Fruit fly (Drosophila melanogaster): Measurements from ENCODE around the gene p38c.

The p38c gene

dm6 chr3R:24150103-24150502 is at the start of gene p38c:
p38c (minus strand) TSS chr3R:24150203.
- TF ChIP-seq noc (tag; optimal IDR thresholded peaks at IDR 0.05) = no peak

dm6 chr3R:24193373-24193879 is 43.4 kb upstream of the p38c start, which contains the start of the genes SMC6 and CG6204:
SMC6 (minus strand) TSS chr3R:24193423.
CG6204 (plus strand) TSS chr3R:24193832.
- TF ChIP-seq noc (tag; optimal IDR thresholded peaks at IDR 0.05) = peak; percentile 95

dm6 chr3R:24188619-24189018 is 38.6 kb upstream of the p38c start, which contains the start of gene CG5515:
CG5515 (minus strand) TSS chr3R:24188896.
- TF ChIP-seq noc (tag; optimal IDR thresholded peaks at IDR 0.05) = no peak

dm6 chr3R:24186188-24186587 is 36.2 kb upstream of the p38c start, which contains the start of gene mora:
mora (plus strand) TSS chr3R:24186359.
- no peak for TF ChIP-seq noc (tag; optimal IDR thresholded peaks at IDR 0.05)

- TF ChIP-seq noc (tag; optimal IDR thresholded peaks at IDR 0.05) = no peak
These were observed 22.4 kb upstream of the p38c start, which contains the start of gene CG13606 for dm6 chr3R:24172379-24172778. CG13606 (plus strand) TSS chr3R:24172628.

dm6 chr3R:24169362-24169761 is 19.4 kb upstream of the p38c start, which contains the start of gene CG5510:
CG5510 (minus strand) TSS chr3R:24169562.
- TF ChIP-seq noc (tag; optimal IDR thresholded peaks at IDR 0.05) = no peak

- peak; percentile 69 for TF ChIP-seq noc (tag; optimal IDR thresholded peaks at IDR 0.05)
These were observed 13.6 kb upstream of the p38c start, which contains the start of gene Apc2 for dm6 chr3R:24163556-24164022. Apc2 (plus strand) TSS chr3R:24163966.

- no peak for TF ChIP-seq noc (tag; optimal IDR thresholded peaks at IDR 0.05)
These were observed 13.0 kb upstream of the p38c start, which contains the start of gene mRpS24 for dm6 chr3R:24162774-24163555. mRpS24 (minus strand) TSS chr3R:24163545.

- TF ChIP-seq noc (tag; optimal IDR thresholded peaks at IDR 0.05) = peak; percentile 79
These were observed 11.3 kb upstream of the p38c start, which contains the start of the genes Myo95E and TBC1d7 for dm6 chr3R:24161173-24161811. Myo95E (minus strand) TSS chr3R:24161498. TBC1d7 (plus strand) TSS chr3R:24161727.

dm6 chr3R:24151924-24152809 is 2.2 kb upstream of the p38c start, which contains the start of the genes p38a and CG6178:
p38a (minus strand) TSS chr3R:24152321.
CG6178 (plus strand) TSS chr3R:24152347.
- TF ChIP-seq noc (tag; optimal IDR thresholded peaks at IDR 0.05) = peak; percentile 99

- peak; percentile 21 for TF ChIP-seq noc (tag; optimal IDR thresholded peaks at IDR 0.05)
These were observed 1.2 kb downstream of the p38c start, which contains the start of gene Slimp for dm6 chr3R:24148838-24149237. Slimp (minus strand) TSS chr3R:24148967.

- TF ChIP-seq noc (tag; optimal IDR thresholded peaks at IDR 0.05) = no peak
These were observed 5.5 kb downstream of the p38c start for dm6 chr3R:24144542-24144941.

dm6 chr3R:24143779-24144178 is 6.2 kb downstream of the p38c start:
- no peak for TF ChIP-seq noc (tag; optimal IDR thresholded peaks at IDR 0.05)

- no peak for TF ChIP-seq noc (tag; optimal IDR thresholded peaks at IDR 0.05)
These were observed 6.6 kb downstream of the p38c start for dm6 chr3R:24143372-24143771.

dm6 chr3R:24142971-24143370 is 7.0 kb downstream of the p38c start:
- TF ChIP-seq noc (tag; optimal IDR thresholded peaks at IDR 0.05) = no peak
